Worm (Caenorhabditis elegans) whole organism, L4/young adult: Measurements from ENCODE around the gene npr-6.

Experiments used
- W03F9.2 ChIP-seq: fragments of 150-350 bp; optimal IDR thresholded peaks from 2 replicates; lab custom pipeline; 2014; ENCODE audit warnings: missing biosample characterization, missing genetic modification characterization
- dao-5 ChIP-seq: sonication (generic microtip); optimal IDR thresholded peaks from 2 replicates; lab custom pipeline; 2016; ENCODE audit warnings: missing genotype, missing genetic modification characterization, moderate library complexity, missing compliant biosample characterization
- him-1 ChIP-seq: sonication (generic microtip); optimal IDR thresholded peaks from 2 replicates; lab custom pipeline; 2016; ENCODE audit warnings: missing genotype, missing genetic modification reagents, missing genetic modification characterization, missing compliant biosample characterization

Gene npr-6

ce11 chrX:10304178-10304577, 18.6 kb upstream of the npr-6 start, which contains the start of gene fipr-21:
fipr-21 (plus strand) TSS chrX:10304529.
- TF ChIP-seq him-1 (tag; lab: Kevin White, UChicago) (no peak), dao-5 (tag; lab: Kevin White, UChicago) (no peak), W03F9.2 (tag; lab: Kevin White, UChicago) (no peak)

- TF ChIP-seq W03F9.2 (tag; lab: Kevin White, UChicago) = no peak
- no peak for TF ChIP-seq dao-5 (tag; lab: Kevin White, UChicago)
- TF ChIP-seq him-1 (tag; lab: Kevin White, UChicago) = no peak
These were observed 16.9 kb upstream of the npr-6 start, which contains the start of gene fip-5 for ce11 chrX:10302430-10302829. fip-5 (plus strand) TSS chrX:10302741.

ce11 chrX:10301920-10302319, 16.4 kb upstream of the npr-6 start:
- TF ChIP-seq dao-5 (tag; lab: Kevin White, UChicago) = no peak
- TF ChIP-seq him-1 (tag; lab: Kevin White, UChicago) = no peak
- TF ChIP-seq W03F9.2 (tag; lab: Kevin White, UChicago) = no peak

- no peak for TF ChIP-seq him-1 (tag; lab: Kevin White, UChicago)
- TF ChIP-seq W03F9.2 (tag; lab: Kevin White, UChicago) = no peak
- no peak for TF ChIP-seq dao-5 (tag; lab: Kevin White, UChicago)
These were observed 11.9 kb upstream of the npr-6 start for ce11 chrX:10297410-10297809.

ce11 chrX:10279299-10279698, 6.2 kb downstream of the npr-6 start, which contains the start of gene slc-9B.1:
slc-9B.1 (plus strand) TSS chrX:10279599.
- no peak for TF ChIP-seq him-1 (tag; lab: Kevin White, UChicago)
- no peak for TF ChIP-seq W03F9.2 (tag; lab: Kevin White, UChicago)
- TF ChIP-seq dao-5 (tag; lab: Kevin White, UChicago) = no peak

- no peak for TF ChIP-seq W03F9.2 (tag; lab: Kevin White, UChicago)
- no peak for TF ChIP-seq him-1 (tag; lab: Kevin White, UChicago)
- TF ChIP-seq dao-5 (tag; lab: Kevin White, UChicago) = no peak
These were observed 8.4 kb downstream of the npr-6 start for ce11 chrX:10277118-10277517.

- TF ChIP-seq W03F9.2 (tag; lab: Kevin White, UChicago) (no peak), dao-5 (tag; lab: Kevin White, UChicago) (no peak), him-1 (tag; lab: Kevin White, UChicago) (no peak)
These were observed 11.1 kb downstream of the npr-6 start for ce11 chrX:10274470-10274869.

- no peak for TF ChIP-seq W03F9.2 (tag; lab: Kevin White, UChicago)
- no peak for TF ChIP-seq him-1 (tag; lab: Kevin White, UChicago)
- TF ChIP-seq dao-5 (tag; lab: Kevin White, UChicago) = no peak
These were observed 12.1 kb downstream of the npr-6 start, which contains the start of gene F41E7.2 for ce11 chrX:10273392-10273791. F41E7.2 (plus strand) TSS chrX:10273692.

ce11 chrX:10262299-10262698, 23.2 kb downstream of the npr-6 start:
- no peak for TF ChIP-seq him-1 (tag; lab: Kevin White, UChicago)
- no peak for TF ChIP-seq W03F9.2 (tag; lab: Kevin White, UChicago)
- no peak for TF ChIP-seq dao-5 (tag; lab: Kevin White, UChicago)

- TF ChIP-seq him-1 (tag; lab: Kevin White, UChicago) = no peak
- no peak for TF ChIP-seq dao-5 (tag; lab: Kevin White, UChicago)
- TF ChIP-seq W03F9.2 (tag; lab: Kevin White, UChicago) = no peak
These were observed 25.5 kb downstream of the npr-6 start, which contains the start of gene C32A9.1 for ce11 chrX:10260035-10260434. C32A9.1 (minus strand) TSS chrX:10260135.

ce11 chrX:10254068-10254467, 31.5 kb downstream of the npr-6 start:
- no peak for TF ChIP-seq him-1 (tag; lab: Kevin White, UChicago)
- no peak for TF ChIP-seq dao-5 (tag; lab: Kevin White, UChicago)

ce11 chrX:10252781-10253180, 32.8 kb downstream of the npr-6 start, which contains the start of gene C14H10.2:
C14H10.2 (minus strand) TSS chrX:10252881.
- TF ChIP-seq W03F9.2 (tag; lab: Kevin White, UChicago) = no peak

ce11 chrX:10249685-10250084, 35.8 kb downstream of the npr-6 start:
- TF ChIP-seq W03F9.2 (tag; lab: Kevin White, UChicago) (no peak), dao-5 (tag; lab: Kevin White, UChicago) (no peak), him-1 (tag; lab: Kevin White, UChicago) (no peak)

ce11 chrX:10245617-10246016, 39.9 kb downstream of the npr-6 start:
- no peak for TF ChIP-seq dao-5 (tag; lab: Kevin White, UChicago)
- no peak for TF ChIP-seq him-1 (tag; lab: Kevin White, UChicago)
- TF ChIP-seq W03F9.2 (tag; lab: Kevin White, UChicago) = no peak
